Worm (Caenorhabditis elegans) whole organism, L4 larva: ENCODE results near the gene Y43F8B.19.

Source experiments
- D1046.2 ChIP-seq: fragments of 200-800 bp; sonication (Bioruptor generic); IDR thresholded peaks from 2 replicates; pipeline ENCODE4 v1.3.6; 2022; ENCODE audit warnings: missing genetic modification characterization, missing compliant biosample characterization
- F37D6.2 ChIP-seq: sonication (generic microtip); optimal IDR thresholded peaks from 2 replicates; lab custom pipeline; 2016; ENCODE audit warnings: mild to moderate bottlenecking, missing genetic modification characterization, missing compliant biosample characterization
- F44E2.7 ChIP-seq: fragments of 200-800 bp; sonication (Bioruptor generic); IDR thresholded peaks from 2 replicates; pipeline ENCODE4 v2.1.2; 2022; ENCODE audit warnings: missing genetic modification characterization, missing compliant biosample characterization
- R02D3.7 ChIP-seq: fragments of 150-350 bp; sonication (generic microtip); optimal IDR thresholded peaks from 3 replicates; lab custom pipeline; 2014; ENCODE audit warnings: missing biosample characterization, missing genetic modification characterization
- T20F7.1 ChIP-seq: fragments of 200-800 bp; sonication (Bioruptor generic); optimal IDR thresholded peaks from 2 replicates; lab custom pipeline; 2018; ENCODE audit warnings: mild to moderate bottlenecking, missing genetic modification characterization, missing compliant biosample characterization
- Y75B8A.6 ChIP-seq: fragments of 200-800 bp; sonication (Bioruptor generic); IDR thresholded peaks from 2 replicates; pipeline ENCODE4 v1.3.6; 2022; ENCODE audit warnings: missing genetic modification reagents, missing genetic modification characterization, missing compliant biosample characterization
- aha-1 ChIP-seq: fragments of 150-350 bp; peaks from one replicate; lab custom pipeline; 2014; ENCODE audit warnings: missing biosample characterization, missing genetic modification characterization
- aly-2 ChIP-seq: sonication (generic microtip); optimal IDR thresholded peaks from 2 replicates; lab custom pipeline; 2018; ENCODE audit warnings: missing biosample characterization, missing genetic modification characterization
- attf-4 ChIP-seq: sonication (generic microtip); optimal IDR thresholded peaks from 3 replicates; lab custom pipeline; 2017; ENCODE audit warnings: missing biosample characterization, missing genetic modification characterization
- ceh-20 ChIP-seq: fragments of 200-800 bp; sonication (Bioruptor generic); IDR thresholded peaks from 2 replicates; pipeline ENCODE4 v1.3.6; 2022; ENCODE audit warnings: missing genetic modification reagents, missing genetic modification characterization, missing compliant biosample characterization
- ceh-28 ChIP-seq: fragments of 150-350 bp; optimal IDR thresholded peaks from 2 replicates; lab custom pipeline; 2014; ENCODE audit warnings: missing biosample characterization, missing genetic modification reagents, missing genetic modification characterization
- ceh-62 ChIP-seq: sonication (generic microtip); optimal IDR thresholded peaks from 2 replicates; lab custom pipeline; 2017; ENCODE audit warnings: missing biosample characterization, missing genetic modification characterization
- ces-1 ChIP-seq: fragments of 150-350 bp; sonication (generic microtip); optimal IDR thresholded peaks from 4 replicates; lab custom pipeline; 2014; ENCODE audit warnings: missing biosample characterization, missing genetic modification reagents, missing genetic modification characterization
- cey-2 ChIP-seq: sonication (generic microtip); optimal IDR thresholded peaks from 3 replicates; lab custom pipeline; 2017; ENCODE audit warnings: missing genetic modification characterization, mild to moderate bottlenecking, missing compliant biosample characterization, antibody characterized with exemption, borderline replicate concordance; ENCODE audit not compliant: insufficient read depth
- ctbp-1 ChIP-seq: fragments of 200-800 bp; sonication (Bioruptor generic); IDR thresholded peaks from 2 replicates; pipeline ENCODE4 v1.3.6; 2022; ENCODE audit warnings: missing genetic modification reagents, missing genetic modification characterization, missing compliant biosample characterization
- dmd-6 ChIP-seq: fragments of 200-800 bp; sonication (Bioruptor generic); IDR thresholded peaks from 2 replicates; pipeline ENCODE4 v1.3.6; 2022; ENCODE audit warnings: missing genetic modification reagents, missing genetic modification characterization, missing compliant biosample characterization
- dmd-8 ChIP-seq: fragments of 200-800 bp; sonication (Bioruptor generic); IDR thresholded peaks from 2 replicates; pipeline ENCODE4 v1.3.6; 2022; ENCODE audit warnings: missing genetic modification characterization, missing compliant biosample characterization
- dpl-1 ChIP-seq: fragments of 150-350 bp; optimal IDR thresholded peaks from 2 replicates; lab custom pipeline; 2014; ENCODE audit warnings: missing biosample characterization, missing genetic modification reagents, missing genetic modification characterization
- duxl-1 ChIP-seq: sonication (generic microtip); optimal IDR thresholded peaks from 2 replicates; lab custom pipeline; 2016; ENCODE audit warnings: mild to moderate bottlenecking, missing genetic modification characterization, moderate library complexity, missing compliant biosample characterization; ENCODE audit not compliant: poor library complexity
- hif-1 ChIP-seq, 2 experiments: sonication (generic microtip); optimal IDR thresholded peaks; 2 replicates each; lab custom pipeline; 2016 to 2017; ENCODE audit warnings: missing compliant biosample characterization in 2 of 2, missing genetic modification characterization in 2 of 2, missing genetic modification reagents in 2 of 2, missing genotype in 2 of 2, mild to moderate bottlenecking in 1 of 2
- hlh-11 ChIP-seq: fragments of 200-800 bp; sonication (Bioruptor generic); optimal IDR thresholded peaks from 2 replicates; lab custom pipeline; 2018; ENCODE audit warnings: mild to moderate bottlenecking, missing genetic modification characterization, missing compliant biosample characterization
- jun-1 ChIP-seq: fragments of 150-350 bp; optimal IDR thresholded peaks from 2 replicates; lab custom pipeline; 2014; ENCODE audit warnings: missing biosample characterization, missing genetic modification reagents, missing genetic modification characterization
- lin-1 ChIP-seq: fragments of 200-800 bp; sonication (Bioruptor generic); IDR thresholded peaks from 2 replicates; pipeline ENCODE4 v1.3.6; 2022; ENCODE audit warnings: missing genetic modification reagents, missing genetic modification characterization, missing compliant biosample characterization
- lin-39 ChIP-seq: fragments of 150-350 bp; optimal IDR thresholded peaks from 2 replicates; lab custom pipeline; 2014; ENCODE audit warnings: missing biosample characterization, missing genetic modification reagents, missing genetic modification characterization
- lsy-2 ChIP-seq, 2 experiments: fragments of 150-350 bp in 1 of 2; sonication (generic microtip) in 1 of 2; optimal IDR thresholded peaks; 2 replicates each; lab custom pipeline; 2014 to 2017; ENCODE audit warnings: missing biosample characterization in 2 of 2, missing genetic modification characterization in 2 of 2
- madf-9 ChIP-seq: fragments of 200-800 bp; sonication (Bioruptor generic); conservative IDR thresholded peaks from 2 replicates; pipeline ENCODE4 v1.3.6; 2022; ENCODE audit warnings: missing genetic modification reagents, missing genetic modification characterization, missing compliant biosample characterization
- mdl-1 ChIP-seq, 2 experiments: fragments of 150-350 bp in 1 of 2; sonication (generic microtip) in 1 of 2; optimal IDR thresholded peaks; 2 replicates each; lab custom pipeline; 2014 to 2017; ENCODE audit warnings: missing biosample characterization in 2 of 2, missing genetic modification characterization in 2 of 2
- mdt-29 ChIP-seq: fragments of 200-800 bp; sonication (Bioruptor generic); IDR thresholded peaks from 2 replicates; pipeline ENCODE4 v1.3.6; 2022; ENCODE audit warnings: missing genetic modification reagents, missing genetic modification characterization, missing compliant biosample characterization
- mep-1 ChIP-seq: fragments of 150-350 bp; sonication (generic microtip); optimal IDR thresholded peaks from 3 replicates; lab custom pipeline; 2014; ENCODE audit warnings: missing biosample characterization, missing genetic modification characterization
- mes-2 ChIP-seq: sonication (generic microtip); optimal IDR thresholded peaks from 2 replicates; lab custom pipeline; 2016; ENCODE audit warnings: missing genotype, mild to moderate bottlenecking, missing genetic modification characterization, missing compliant biosample characterization; ENCODE audit not compliant: poor library complexity, severe bottlenecking
- mxl-3 ChIP-seq: fragments of 200-800 bp; sonication (Bioruptor generic); optimal IDR thresholded peaks from 2 replicates; lab custom pipeline; 2018; ENCODE audit warnings: mild to moderate bottlenecking, missing genetic modification characterization, missing compliant biosample characterization
- nhr-10 ChIP-seq: fragments of 150-350 bp; optimal IDR thresholded peaks from 2 replicates; lab custom pipeline; 2014; ENCODE audit warnings: missing biosample characterization, missing genetic modification characterization
- nhr-11 ChIP-seq: fragments of 150-350 bp; optimal IDR thresholded peaks from 2 replicates; lab custom pipeline; 2014; ENCODE audit warnings: missing biosample characterization, missing genetic modification characterization
- nhr-111 ChIP-seq: fragments of 200-800 bp; sonication (Bioruptor generic); optimal IDR thresholded peaks from 2 replicates; lab custom pipeline; 2018; ENCODE audit warnings: mild to moderate bottlenecking, missing genetic modification characterization, missing compliant biosample characterization
- nhr-28 ChIP-seq: fragments of 150-350 bp; optimal IDR thresholded peaks from 2 replicates; lab custom pipeline; 2014; ENCODE audit warnings: missing biosample characterization, missing genetic modification characterization
- nhr-41 ChIP-seq: fragments of 200-800 bp; sonication (Bioruptor generic); IDR thresholded peaks from 2 replicates; pipeline ENCODE4 v1.3.6; 2022; ENCODE audit warnings: missing genetic modification reagents, missing genetic modification characterization, missing compliant biosample characterization
- nhr-42 ChIP-seq: fragments of 200-800 bp; sonication (Bioruptor generic); IDR thresholded peaks from 2 replicates; pipeline ENCODE4 v1.3.6; 2022; ENCODE audit warnings: missing genetic modification characterization, missing compliant biosample characterization
- nhr-48 ChIP-seq: sonication (generic microtip); optimal IDR thresholded peaks from 2 replicates; lab custom pipeline; 2016; ENCODE audit warnings: mild to moderate bottlenecking, missing genetic modification characterization, missing compliant biosample characterization
- nhr-77 ChIP-seq: fragments of 150-350 bp; optimal IDR thresholded peaks from 2 replicates; lab custom pipeline; 2014; ENCODE audit warnings: missing biosample characterization, missing genetic modification characterization
- pha-4 ChIP-seq, 2 experiments: fragments of 150-350 bp in 1 of 2; fragments of 200-800 bp in 1 of 2; sonication (Bioruptor generic) in 1 of 2; IDR thresholded peaks in 1 of 2; optimal IDR thresholded peaks in 1 of 2; 2 replicates each; pipeline versions ENCODE4 v1.3.6 to Lab custom; 2014 to 2022; ENCODE audit warnings: missing genetic modification characterization in 2 of 2, missing genetic modification reagents in 2 of 2, missing biosample characterization in 1 of 2, missing compliant biosample characterization in 1 of 2
- set-16 ChIP-seq: fragments of 200-800 bp; sonication (Bioruptor generic); IDR thresholded peaks from 2 replicates; pipeline ENCODE4 v1.3.6; 2022; ENCODE audit warnings: missing genetic modification reagents, missing genetic modification characterization, missing compliant biosample characterization
- skn-1 ChIP-seq: fragments of 150-350 bp; optimal IDR thresholded peaks from 2 replicates; lab custom pipeline; 2014; ENCODE audit warnings: missing biosample characterization, missing genetic modification characterization
- snpc-1.2 ChIP-seq: fragments of 200-800 bp; sonication (Bioruptor generic); IDR thresholded peaks from 2 replicates; pipeline ENCODE4 v1.3.6; 2022; ENCODE audit warnings: missing genetic modification reagents, missing genetic modification characterization, missing compliant biosample characterization
- snpc-4 ChIP-seq: fragments of 150-350 bp; optimal IDR thresholded peaks from 2 replicates; lab custom pipeline; 2014; ENCODE audit warnings: missing biosample characterization, missing genetic modification characterization
- tra-1 ChIP-seq: fragments of 200-800 bp; sonication (Bioruptor generic); IDR thresholded peaks from 2 replicates; pipeline ENCODE4 v1.3.6; 2022; ENCODE audit warnings: missing genetic modification reagents, missing genetic modification characterization, missing compliant biosample characterization
- unc-39 ChIP-seq: sonication (generic microtip); optimal IDR thresholded peaks from 2 replicates; lab custom pipeline; 2017; ENCODE audit warnings: missing biosample characterization, missing genetic modification characterization
- unc-62 ChIP-seq, 3 experiments: fragments of 150-350 bp in 1 of 3; sonication (generic microtip); optimal IDR thresholded peaks in 2 of 3; peaks in 1 of 3; 1 replicate in 1 of 3; 2 replicates in 2 of 3; lab custom pipeline; 2014 to 2017; ENCODE audit warnings: missing biosample characterization in 3 of 3, missing genetic modification characterization in 3 of 3, missing genetic modification reagents in 3 of 3, missing genotype in 1 of 3
- ztf-11 ChIP-seq: fragments of 150-350 bp; optimal IDR thresholded peaks from 2 replicates; lab custom pipeline; 2014; ENCODE audit warnings: missing biosample characterization, missing genetic modification characterization

Y43F8B.19 gene

ce11 chrV:19529168-19529567 is 17.1 kb upstream of the Y43F8B.19 start (continued):
- TF ChIP-seq T20F7.1 (GFP tag; lab: Kevin White, UChicago), result peak; percentile 75
- no peak for TF ChIP-seq ces-1 (GFP tag; lab: Kevin White, UChicago)
- no peak for TF ChIP-seq R02D3.7 (tag; lab: Kevin White, UChicago)
- TF ChIP-seq ceh-28 (tag; lab: Kevin White, UChicago), result no peak
- TF ChIP-seq lin-1, result peak; percentile 85
- TF ChIP-seq tra-1 (GFP tag; lab: Robert Waterston, UW), result peak; percentile 93
- peak; percentile 82 for TF ChIP-seq nhr-42 (GFP tag; lab: Robert Waterston, UW)
- peak; percentile 71 for TF ChIP-seq F37D6.2
- TF ChIP-seq unc-62 (GFP tag; optimal IDR thresholded peaks at IDR 0.05 in 1 of 2; lab: Kevin White, UChicago), result peak in 1 of 2 experiments; percentile 100
- peak; percentile 83 for TF ChIP-seq unc-62 (tag; optimal IDR thresholded peaks at IDR 0.05; lab: Kevin White, UChicago)
- TF ChIP-seq dpl-1 (GFP tag; lab: Kevin White, UChicago), result peak; percentile 50
- peak; percentile 73 for TF ChIP-seq madf-9 (GFP tag; lab: Robert Waterston, UW)
- peak; percentile 96 for TF ChIP-seq ceh-20 (GFP tag; lab: Robert Waterston, UW)
- no peak for TF ChIP-seq snpc-1.2 (GFP tag; lab: Robert Waterston, UW)
- TF ChIP-seq nhr-10 (tag; lab: Kevin White, UChicago), result peak; percentile 47
- TF ChIP-seq ztf-11 (tag; lab: Kevin White, UChicago), result no peak
- TF ChIP-seq lin-39 (tag; lab: Kevin White, UChicago), result no peak
- peak; percentile 99 for TF ChIP-seq aha-1 (tag; lab: Kevin White, UChicago)
- peak; percentile 60 for TF ChIP-seq set-16 (GFP tag; lab: Robert Waterston, UW)
- TF ChIP-seq nhr-41, result peak; percentile 79; the same call in 1 of the 2 replicates

- TF ChIP-seq hif-1 (tag; optimal IDR thresholded peaks at IDR 0.05; lab: Kevin White, UChicago) (peak in 1 of 2 experiments; percentile 17), dmd-8 (no peak), ces-1 (GFP tag; lab: Kevin White, UChicago) (no peak), ceh-62 (tag; lab: Kevin White, UChicago) (no peak), nhr-77 (peak; percentile 91), set-16 (GFP tag; lab: Robert Waterston, UW) (no peak), pha-4 (GFP tag; IDR thresholded peaks at IDR 0.05; lab: Robert Waterston, UW) (peak; percentile 66), pha-4 (tag; optimal IDR thresholded peaks at IDR 0.05; lab: Kevin White, UChicago) (peak; percentile 6), skn-1 (tag; lab: Kevin White, UChicago) (no peak), mes-2 (tag; lab: Kevin White, UChicago) (no peak), snpc-4 (tag; lab: Kevin White, UChicago) (no peak), D1046.2 (GFP tag; lab: Robert Waterston, UW) (no peak), madf-9 (GFP tag; lab: Robert Waterston, UW) (no peak), nhr-48 (tag; lab: Kevin White, UChicago) (peak; percentile 83), ctbp-1 (no peak), cey-2 (peak; percentile 80), attf-4 (tag; lab: Kevin White, UChicago) (no peak), Y75B8A.6 (GFP tag; lab: Robert Waterston, UW) (0 out of 2 replicates have a peak, but pooled peaks have one; percentile 34), mdl-1 (tag; optimal IDR thresholded peaks at IDR 0.05; lab: Kevin White, UChicago) (peak; percentile 5 to 91), mep-1 (peak; percentile 49), hlh-11 (tag; lab: Kevin White, UChicago) (peak; percentile 98), F44E2.7 (GFP tag; lab: Robert Waterston, UW) (no peak), nhr-111 (GFP tag; lab: Kevin White, UChicago) (no peak), jun-1 (tag; lab: Kevin White, UChicago) (no peak), lin-1 (peak; percentile 88), mdt-29 (GFP tag; lab: Robert Waterston, UW) (peak; percentile 59), duxl-1 (tag; lab: Kevin White, UChicago) (no peak), lin-39 (tag; lab: Kevin White, UChicago) (no peak), nhr-28 (tag; lab: Kevin White, UChicago) (peak; percentile 97), nhr-11 (tag; lab: Kevin White, UChicago) (no peak), aly-2 (tag; lab: Kevin White, UChicago) (no peak), F37D6.2 (no peak), mxl-3 (GFP tag; lab: Kevin White, UChicago) (peak; percentile 89), lsy-2 (tag; optimal IDR thresholded peaks at IDR 0.05; lab: Kevin White, UChicago) (peak in 1 of 2 experiments; percentile 64), dmd-6 (GFP tag; lab: Robert Waterston, UW) (peak; percentile 100), unc-39 (tag; lab: Kevin White, UChicago) (no peak)
Measured at ce11 chrV:19527565-19527964, 15.5 kb upstream of the Y43F8B.19 start.
